Fruit fly (Drosophila melanogaster) whole organism, embryonic: Measurements from ENCODE around the gene Trf.
A peak's percentile ranks its signal among the peaks of the same experiment; 100 is the strongest.

Source experiments
- Adf1 ChIP-seq: fragments of 200-800 bp; sonication (Bioruptor generic); IDR thresholded peaks from 2 replicates; pipeline ENCODE4 v1.3.6; 2022; ENCODE audit warnings: missing biosample characterization, missing genetic modification characterization
- Blimp-1 ChIP-seq: fragments of 200-800 bp; sonication (Bioruptor generic); optimal IDR thresholded peaks from 3 replicates; lab custom pipeline; 2018; ENCODE audit warnings: missing biosample characterization, missing genetic modification characterization, mild to moderate bottlenecking, moderate library complexity, missing genetic modification reagents
- CG10147 ChIP-seq: fragments of 200-800 bp; sonication (Bioruptor generic); optimal IDR thresholded peaks from 2 replicates; lab custom pipeline; 2019; ENCODE audit warnings: missing biosample characterization, mild to moderate bottlenecking, missing genetic modification characterization, moderate library complexity
- CG10431 ChIP-seq: fragments of 200-800 bp; sonication (Bioruptor generic); optimal IDR thresholded peaks from 3 replicates; lab custom pipeline; 2018; ENCODE audit warnings: missing biosample characterization, mild to moderate bottlenecking, missing genetic modification characterization
- CG15696 ChIP-seq: fragments of 200-800 bp; sonication (Bioruptor generic); optimal IDR thresholded peaks from 2 replicates; lab custom pipeline; 2019; ENCODE audit warnings: missing biosample characterization, mild to moderate bottlenecking, missing genetic modification characterization, moderate library complexity
- CG1603 ChIP-seq: fragments of 200-800 bp; sonication (Bioruptor generic); optimal IDR thresholded peaks from 2 replicates; lab custom pipeline; 2019; ENCODE audit warnings: missing biosample characterization, mild to moderate bottlenecking, missing genetic modification characterization, moderate library complexity
- CG16813 ChIP-seq: fragments of 200-800 bp; sonication (Bioruptor generic); IDR thresholded peaks from 3 replicates; pipeline ENCODE4 v1.3.6; 2022; ENCODE audit warnings: missing biosample characterization, missing genetic modification characterization; ENCODE audit not compliant: partially characterized antibody
- CG17568 ChIP-seq: fragments of 200-800 bp; sonication (Bioruptor generic); optimal IDR thresholded peaks from 2 replicates; lab custom pipeline; 2018; ENCODE audit warnings: missing biosample characterization, mild to moderate bottlenecking, missing genetic modification characterization, moderate library complexity
- CG17802 ChIP-seq: fragments of 200-800 bp; sonication (Bioruptor generic); optimal IDR thresholded peaks from 2 replicates; lab custom pipeline; 2018; ENCODE audit warnings: missing biosample characterization, mild to moderate bottlenecking, missing genetic modification characterization, moderate library complexity
- CG17829 ChIP-seq: fragments of 200-800 bp; optimal IDR thresholded peaks from 2 replicates; lab custom pipeline; 2019; ENCODE audit warnings: missing biosample characterization, mild to moderate bottlenecking, missing genetic modification characterization, moderate library complexity
- CG18619 ChIP-seq: fragments of 200-800 bp; sonication (Bioruptor generic); optimal IDR thresholded peaks from 3 replicates; lab custom pipeline; 2017; ENCODE audit warnings: missing biosample characterization, mild to moderate bottlenecking, missing genetic modification characterization
- CG2678 ChIP-seq: fragments of 200-800 bp; sonication (Bioruptor generic); optimal IDR thresholded peaks from 3 replicates; lab custom pipeline; 2019; ENCODE audit warnings: missing biosample characterization, mild to moderate bottlenecking, missing genetic modification characterization, moderate library complexity
- CG2875 ChIP-seq: fragments of 200-800 bp; sonication (Bioruptor generic); optimal IDR thresholded peaks from 2 replicates; lab custom pipeline; 2017; ENCODE audit warnings: missing biosample characterization, mild to moderate bottlenecking, missing genetic modification characterization, missing genetic modification reagents
- CG30020 ChIP-seq: fragments of 200-800 bp; optimal IDR thresholded peaks from 2 replicates; lab custom pipeline; 2019; ENCODE audit warnings: missing biosample characterization, mild to moderate bottlenecking, missing genetic modification characterization, moderate library complexity
- CG30431 ChIP-seq: fragments of 200-800 bp; sonication (Bioruptor generic); optimal IDR thresholded peaks from 2 replicates; lab custom pipeline; 2017; ENCODE audit warnings: missing biosample characterization, missing genetic modification characterization
- CG31365 ChIP-seq: fragments of 200-800 bp; sonication (Bioruptor generic); optimal IDR thresholded peaks from 2 replicates; lab custom pipeline; 2018; ENCODE audit warnings: missing biosample characterization, mild to moderate bottlenecking, missing genetic modification characterization
- CG32532 ChIP-seq: fragments of 200-800 bp; sonication (Bioruptor generic); IDR thresholded peaks from 2 replicates; pipeline ENCODE4 v1.3.6; 2022; ENCODE audit warnings: missing biosample characterization, missing genetic modification characterization
- CG34376 ChIP-seq: fragments of 200-800 bp; sonication (Bioruptor generic); optimal IDR thresholded peaks from 2 replicates; lab custom pipeline; 2018; ENCODE audit warnings: missing biosample characterization, mild to moderate bottlenecking, missing genetic modification characterization
- CG3838 ChIP-seq: fragments of 200-800 bp; sonication (Bioruptor generic); optimal IDR thresholded peaks from 3 replicates; lab custom pipeline; 2016; ENCODE audit warnings: missing biosample characterization, missing genetic modification characterization
- CG3995 ChIP-seq: fragments of 200-800 bp; sonication (Bioruptor generic); optimal IDR thresholded peaks from 3 replicates; lab custom pipeline; 2016; ENCODE audit warnings: missing biosample characterization, missing genetic modification characterization
- CG4360 ChIP-seq: fragments of 200-800 bp; sonication (Bioruptor generic); IDR thresholded peaks from 2 replicates; pipeline ENCODE4 v1.3.6; 2022; ENCODE audit warnings: missing biosample characterization, missing genetic modification characterization
- CG6272 ChIP-seq: fragments of 200-800 bp; sonication (Bioruptor generic); IDR thresholded peaks from 2 replicates; pipeline ENCODE4 v1.3.6; 2022; ENCODE audit warnings: missing biosample characterization, missing genetic modification characterization
- CG6765 ChIP-seq: fragments of 200-800 bp; sonication (Bioruptor generic); optimal IDR thresholded peaks from 3 replicates; lab custom pipeline; 2017; ENCODE audit warnings: missing biosample characterization, mild to moderate bottlenecking, missing genetic modification characterization
- CG6791 ChIP-seq: fragments of 200-800 bp; sonication (Bioruptor generic); IDR thresholded peaks from 3 replicates; pipeline ENCODE4 v1.3.6; 2022; ENCODE audit warnings: missing biosample characterization, missing genetic modification characterization; ENCODE audit not compliant: partially characterized antibody
- CG6813 ChIP-seq: fragments of 200-800 bp; sonication (Bioruptor generic); optimal IDR thresholded peaks from 2 replicates; lab custom pipeline; 2017; ENCODE audit warnings: missing biosample characterization, missing genetic modification characterization, mild to moderate bottlenecking, moderate library complexity, missing genetic modification reagents
- CG7987 ChIP-seq: fragments of 200-800 bp; sonication (Bioruptor generic); optimal IDR thresholded peaks from 2 replicates; lab custom pipeline; 2018; ENCODE audit warnings: missing biosample characterization, mild to moderate bottlenecking, missing genetic modification characterization, moderate library complexity
- CoRest ChIP-seq: fragments of 200-800 bp; sonication (Bioruptor generic); optimal IDR thresholded peaks from 3 replicates; lab custom pipeline; 2018; ENCODE audit warnings: missing biosample characterization, mild to moderate bottlenecking, missing genetic modification characterization, moderate library complexity
- CrebB ChIP-seq: fragments of 200-800 bp; sonication (Bioruptor generic); optimal IDR thresholded peaks from 3 replicates; lab custom pipeline; 2018; ENCODE audit warnings: missing biosample characterization, mild to moderate bottlenecking, missing genetic modification characterization
- D19A ChIP-seq: fragments of 200-800 bp; optimal IDR thresholded peaks from 3 replicates; lab custom pipeline; 2019; ENCODE audit warnings: missing biosample characterization, mild to moderate bottlenecking, missing genetic modification characterization, moderate library complexity
- Eip74EF ChIP-seq, 2 experiments: fragments of 200-800 bp in 1 of 2; fragments of >200 bp in 1 of 2; sonication (Bioruptor generic) in 1 of 2; optimal IDR thresholded peaks; 2 replicates each; lab custom pipeline; 2017 to 2019; ENCODE audit warnings: missing biosample characterization in 2 of 2, missing genetic modification characterization in 2 of 2, mild to moderate bottlenecking in 1 of 2, moderate library complexity in 1 of 2
- Ets65A ChIP-seq: fragments of 200-800 bp; sonication (Bioruptor generic); peaks from one replicate; lab custom pipeline; 2016; ENCODE audit warnings: missing biosample characterization, missing genetic modification characterization
- H15 ChIP-seq: fragments of 200-800 bp; sonication (Bioruptor generic); IDR thresholded peaks from 3 replicates; pipeline ENCODE4 v1.3.6; 2022; ENCODE audit warnings: missing biosample characterization, missing genetic modification characterization
- HLH3B ChIP-seq: fragments of 200-800 bp; sonication (Bioruptor generic); IDR thresholded peaks from 2 replicates; pipeline ENCODE4 v1.3.6; 2022; ENCODE audit warnings: missing biosample characterization, missing genetic modification characterization
- HLH4C ChIP-seq: fragments of 200-800 bp; sonication (Bioruptor generic); IDR thresholded peaks from 3 replicates; pipeline ENCODE4 v1.3.6; 2022; ENCODE audit warnings: missing biosample characterization, missing genetic modification characterization; ENCODE audit not compliant: partially characterized antibody
- Max ChIP-seq: fragments of 200-800 bp; sonication (Bioruptor generic); optimal IDR thresholded peaks from 2 replicates; lab custom pipeline; 2016; ENCODE audit warnings: missing biosample characterization, mild to moderate bottlenecking, missing genetic modification characterization
- Pdp1 ChIP-seq, 2 experiments: fragments of 200-800 bp; sonication (Bioruptor generic); optimal IDR thresholded peaks; 3 replicates each; lab custom pipeline; 2016; ENCODE audit warnings: missing biosample characterization in 2 of 2, missing genetic modification characterization in 2 of 2, mild to moderate bottlenecking in 1 of 2, moderate library complexity in 1 of 2
- YL-1 ChIP-seq: fragments of 200-800 bp; sonication (Bioruptor generic); optimal IDR thresholded peaks from 3 replicates; lab custom pipeline; 2017; ENCODE audit warnings: missing biosample characterization, mild to moderate bottlenecking, missing genetic modification characterization
- bigmax ChIP-seq: fragments of 200-800 bp; sonication (Bioruptor generic); optimal IDR thresholded peaks from 2 replicates; lab custom pipeline; 2018; ENCODE audit warnings: missing biosample characterization, mild to moderate bottlenecking, missing genetic modification characterization
- br ChIP-seq: fragments of >200 bp; optimal IDR thresholded peaks from 2 replicates; lab custom pipeline; 2017
- dm ChIP-seq: fragments of 200-800 bp; sonication (Bioruptor generic); optimal IDR thresholded peaks from 3 replicates; lab custom pipeline; 2016; ENCODE audit warnings: missing biosample characterization, missing genetic modification characterization
- exex ChIP-seq: fragments of 200-800 bp; sonication (Bioruptor generic); optimal IDR thresholded peaks from 4 replicates; lab custom pipeline; 2018; ENCODE audit warnings: missing biosample characterization, mild to moderate bottlenecking, missing genetic modification characterization, moderate library complexity
- eyg ChIP-seq: fragments of 200-800 bp; sonication (Bioruptor generic); optimal IDR thresholded peaks from 3 replicates; lab custom pipeline; 2016; ENCODE audit warnings: missing biosample characterization, missing genetic modification characterization
- fru ChIP-seq: fragments of >200 bp; optimal IDR thresholded peaks from 2 replicates; lab custom pipeline; 2017
- insv ChIP-seq, 2 experiments: fragments of 200-800 bp; sonication (Bioruptor generic); optimal IDR thresholded peaks; 3 replicates each; lab custom pipeline; 2016 to 2018; ENCODE audit warnings: missing biosample characterization in 2 of 2, missing genetic modification characterization in 2 of 2
- jing ChIP-seq: fragments of 200-800 bp; sonication (Bioruptor generic); optimal IDR thresholded peaks from 2 replicates; lab custom pipeline; 2018; ENCODE audit warnings: missing biosample characterization, mild to moderate bottlenecking, missing genetic modification characterization
- pan ChIP-seq, 4 experiments: fragments of >200 bp in 3 of 4; fragments of 200-800 bp in 1 of 4; sonication (Bioruptor generic) in 1 of 4; optimal IDR thresholded peaks in 3 of 4; IDR thresholded peaks in 1 of 4; 2 replicates each; pipeline versions ENCODE4 v1.3.6 to Lab custom; 2017 to 2022; ENCODE audit warnings: missing biosample characterization in 2 of 4, missing genetic modification characterization in 2 of 4, mixed read lengths in 1 of 4
- sens ChIP-seq: fragments of 200-800 bp; sonication (Bioruptor generic); peaks from one replicate; lab custom pipeline; 2016; ENCODE audit warnings: missing biosample characterization, missing genetic modification characterization
- sisA ChIP-seq: fragments of 200-800 bp; sonication (Bioruptor generic); IDR thresholded peaks from 2 replicates; pipeline ENCODE4 v1.3.6; 2022; ENCODE audit warnings: missing biosample characterization, missing genetic modification characterization
- ssp ChIP-seq: fragments of 200-800 bp; sonication (Bioruptor generic); IDR thresholded peaks from 2 replicates; pipeline ENCODE4 v1.3.6; 2022; ENCODE audit warnings: missing biosample characterization, missing genetic modification characterization
- stwl ChIP-seq: fragments of 200-800 bp; sonication (Bioruptor generic); optimal IDR thresholded peaks from 3 replicates; lab custom pipeline; 2018; ENCODE audit warnings: missing biosample characterization, mild to moderate bottlenecking, missing genetic modification characterization, moderate library complexity
- tx ChIP-seq: fragments of 200-800 bp; sonication (Bioruptor generic); optimal IDR thresholded peaks from 2 replicates; lab custom pipeline; 2016; ENCODE audit warnings: missing biosample characterization, missing genetic modification characterization

Trf gene

DNA sequence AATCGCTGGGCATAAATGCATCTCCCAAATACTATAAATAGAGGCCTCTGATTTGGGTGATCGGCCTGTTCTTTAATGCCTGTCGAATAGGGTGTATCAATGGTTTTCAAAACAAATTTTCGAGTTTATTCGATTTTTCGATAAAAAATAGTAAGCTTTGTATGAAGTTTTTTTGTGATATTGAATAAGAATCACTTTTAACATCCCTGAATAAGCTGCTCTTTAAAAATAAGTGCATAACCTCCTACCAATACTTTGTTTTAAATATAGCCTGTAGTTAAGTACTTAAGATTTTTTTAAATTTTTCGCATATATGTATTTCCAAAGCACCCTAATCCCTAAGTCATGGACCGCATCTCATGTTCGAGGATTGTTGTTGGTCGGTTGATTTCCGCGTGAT is 8.0 kb downstream of the Trf start (continued):
- TF ChIP-seq Eip74EF (GFP tag; optimal IDR thresholded peaks at IDR 0.05; lab: Kevin White, UChicago) (peak in 1 of 2 experiments; percentile 35), CG4360 (GFP tag; lab: Robert Waterston, UW) (no peak), D19A (peak; percentile 59), CG30431 (GFP tag; lab: Kevin White, UChicago) (no peak), CG2678 (tag; lab: Kevin White, UChicago) (no peak), CG30020 (no peak), pan (optimal IDR thresholded peaks at IDR 0.05; lab: Kevin White, UChicago) (no peak), pan (GFP tag; optimal IDR thresholded peaks at IDR 0.05 in 1 of 2, IDR thresholded peaks at IDR 0.05 in 1 of 2) (no peak), CG6765 (GFP tag; lab: Kevin White, UChicago) (no peak), insv (GFP tag; optimal IDR thresholded peaks at IDR 0.05; lab: Kevin White, UChicago) (no peak), tx (no peak), stwl (tag; lab: Kevin White, UChicago) (no peak), CG18619 (GFP tag; lab: Kevin White, UChicago) (no peak), CG16813 (no peak), HLH3B (GFP tag; lab: Robert Waterston, UW) (no peak), exex (no peak), CG7987 (GFP tag; lab: Kevin White, UChicago) (no peak), CG10431 (GFP tag; lab: Kevin White, UChicago) (no peak), H15 (GFP tag; lab: Robert Waterston, UW) (no peak), CG31365 (tag; lab: Kevin White, UChicago) (no peak), Ets65A (GFP tag; lab: Kevin White, UChicago) (peak; percentile 9), CG6813 (GFP tag; lab: Kevin White, UChicago) (no peak), sens (GFP tag; lab: Kevin White, UChicago) (peak; percentile 81), CrebB (no peak), CG6272 (GFP tag; lab: Robert Waterston, UW) (no peak), CG10147 (GFP tag; lab: Kevin White, UChicago) (no peak), HLH4C (GFP tag; lab: Robert Waterston, UW) (no peak), CG17829 (tag; lab: Kevin White, UChicago) (peak; percentile 30), jing (GFP tag; lab: Kevin White, UChicago) (no peak), Blimp-1 (GFP tag; lab: Kevin White, UChicago) (no peak), CoRest (tag; lab: Kevin White, UChicago) (peak; percentile 47), bigmax (GFP tag; lab: Kevin White, UChicago) (no peak), CG1603 (peak; percentile 24), Adf1 (no peak), CG3838 (GFP tag; lab: Kevin White, UChicago) (no peak), CG2875 (peak; percentile 41), Max (no peak), CG17802 (tag; lab: Kevin White, UChicago) (no peak), CG17568 (GFP tag; lab: Kevin White, UChicago) (no peak), eyg (GFP tag; lab: Kevin White, UChicago) (no peak), CG15696 (tag; lab: Kevin White, UChicago) (no peak), br (no peak), sisA (GFP tag; lab: Robert Waterston, UW) (no peak), CG3995 (GFP tag; lab: Kevin White, UChicago) (no peak), ssp (GFP tag; lab: Robert Waterston, UW) (no peak), YL-1 (GFP tag; lab: Kevin White, UChicago) (no peak), fru (lab: Kevin White, UChicago) (no peak), CG34376 (GFP tag; lab: Kevin White, UChicago) (no peak), Pdp1 (GFP tag; optimal IDR thresholded peaks at IDR 0.05; lab: Kevin White, UChicago) (no peak), CG32532 (GFP tag; lab: Robert Waterston, UW) (no peak), dm (GFP tag; lab: Kevin White, UChicago) (no peak), CG6791 (GFP tag; lab: Robert Waterston, UW) (no peak)
